Fruit fly (Drosophila melanogaster) whole organism, embryonic: ENCODE results near the gene udt.

Source experiments
- Awh ChIP-seq: fragments of 200-800 bp; sonication (Bioruptor generic); IDR thresholded peaks from 2 replicates; pipeline ENCODE4, ENCODE4 v1.3.6; 2022; ENCODE audit warnings: missing biosample characterization, missing genetic modification characterization
- CG10979 ChIP-seq: fragments of 200-800 bp; sonication (Bioruptor generic); optimal IDR thresholded peaks from 2 replicates; lab custom pipeline; 2018; ENCODE audit warnings: missing biosample characterization, mild to moderate bottlenecking, missing genetic modification characterization, moderate library complexity
- CG11456 ChIP-seq: fragments of 200-800 bp; sonication (Bioruptor generic); IDR thresholded peaks from 3 replicates; pipeline ENCODE4 v1.3.6; 2022; ENCODE audit warnings: missing biosample characterization, missing genetic modification characterization
- CG1233 ChIP-seq: fragments of 200-800 bp; sonication (Bioruptor generic); optimal IDR thresholded peaks from 4 replicates; lab custom pipeline; 2018; ENCODE audit warnings: missing biosample characterization, mild to moderate bottlenecking, missing genetic modification characterization
- CG12769 ChIP-seq: fragments of 200-800 bp; sonication (Bioruptor generic); optimal IDR thresholded peaks from 2 replicates; lab custom pipeline; 2019; ENCODE audit warnings: missing biosample characterization, mild to moderate bottlenecking, missing genetic modification characterization, moderate library complexity
- CG12942 ChIP-seq: fragments of 200-800 bp; sonication (Bioruptor generic); optimal IDR thresholded peaks from 3 replicates; lab custom pipeline; 2016; ENCODE audit warnings: missing biosample characterization, missing genetic modification characterization
- CG13894 ChIP-seq: fragments of 200-800 bp; sonication (Bioruptor generic); optimal IDR thresholded peaks from 3 replicates; lab custom pipeline; 2018; ENCODE audit warnings: missing biosample characterization, mild to moderate bottlenecking, missing genetic modification characterization, moderate library complexity
- CG14014 ChIP-seq: fragments of 200-800 bp; sonication (Bioruptor generic); IDR thresholded peaks from 2 replicates; pipeline ENCODE4 v1.3.6; 2022; ENCODE audit warnings: missing biosample characterization, missing genetic modification characterization
- CG15269 ChIP-seq: fragments of 200-800 bp; sonication (Bioruptor generic); optimal IDR thresholded peaks from 2 replicates; lab custom pipeline; 2018; ENCODE audit warnings: missing biosample characterization, mild to moderate bottlenecking, missing genetic modification characterization, moderate library complexity
- CG17186 ChIP-seq: fragments of 200-800 bp; sonication (Bioruptor generic); optimal IDR thresholded peaks from 3 replicates; lab custom pipeline; 2017; ENCODE audit warnings: missing biosample characterization, missing genetic modification reagents, missing genetic modification characterization
- CG17802 ChIP-seq: fragments of 200-800 bp; sonication (Bioruptor generic); optimal IDR thresholded peaks from 2 replicates; lab custom pipeline; 2018; ENCODE audit warnings: missing biosample characterization, mild to moderate bottlenecking, missing genetic modification characterization, moderate library complexity
- CG2129 ChIP-seq: fragments of 200-800 bp; sonication (Bioruptor generic); IDR thresholded peaks from 2 replicates; pipeline ENCODE4 v1.3.6; 2022; ENCODE audit warnings: missing biosample characterization, missing genetic modification characterization; ENCODE audit not compliant: partially characterized antibody
- CG34376 ChIP-seq: fragments of 200-800 bp; sonication (Bioruptor generic); optimal IDR thresholded peaks from 2 replicates; lab custom pipeline; 2018; ENCODE audit warnings: missing biosample characterization, mild to moderate bottlenecking, missing genetic modification characterization
- CG3838 ChIP-seq: fragments of 200-800 bp; sonication (Bioruptor generic); optimal IDR thresholded peaks from 3 replicates; lab custom pipeline; 2016; ENCODE audit warnings: missing biosample characterization, missing genetic modification characterization
- CG42726 ChIP-seq: fragments of 200-800 bp; sonication (Bioruptor generic); IDR thresholded peaks from 2 replicates; pipeline ENCODE4 v1.3.6; 2022; ENCODE audit warnings: missing biosample characterization, missing genetic modification characterization; ENCODE audit not compliant: partially characterized antibody
- CG4854 ChIP-seq: fragments of 200-800 bp; sonication (Bioruptor generic); optimal IDR thresholded peaks from 2 replicates; lab custom pipeline; 2016; ENCODE audit warnings: missing biosample characterization, missing genetic modification characterization, inconsistent platforms
- CG8924 ChIP-seq: fragments of 200-800 bp; optimal IDR thresholded peaks from 3 replicates; lab custom pipeline; 2019; ENCODE audit warnings: missing biosample characterization, mild to moderate bottlenecking, missing genetic modification characterization, moderate library complexity
- D19A ChIP-seq: fragments of 200-800 bp; optimal IDR thresholded peaks from 3 replicates; lab custom pipeline; 2019; ENCODE audit warnings: missing biosample characterization, mild to moderate bottlenecking, missing genetic modification characterization, moderate library complexity
- Dfd ChIP-seq, 2 experiments: fragments of >200 bp; optimal IDR thresholded peaks; 2 replicates each; lab custom pipeline; 2017; ENCODE audit warnings: missing biosample characterization in 2 of 2, missing genetic modification characterization in 2 of 2
- Dip3 ChIP-seq: fragments of 200-800 bp; sonication (Bioruptor generic); optimal IDR thresholded peaks from 3 replicates; lab custom pipeline; 2016; ENCODE audit warnings: missing biosample characterization, missing genetic modification characterization
- Dref ChIP-seq: fragments of 200-800 bp; sonication (Bioruptor generic); IDR thresholded peaks from 2 replicates; pipeline ENCODE4 v1.3.6; 2022; ENCODE audit warnings: missing biosample characterization, missing genetic modification characterization
- Drgx ChIP-seq: fragments of 200-800 bp; sonication (Bioruptor generic); IDR thresholded peaks from 2 replicates; pipeline ENCODE4 v1.3.6; 2022; ENCODE audit warnings: missing biosample characterization, missing genetic modification characterization
- H2.0 ChIP-seq: fragments of 200-800 bp; sonication (Bioruptor generic); IDR thresholded peaks from 2 replicates; pipeline ENCODE4 v1.3.6; 2022; ENCODE audit warnings: missing biosample characterization, missing genetic modification characterization
- Myb ChIP-seq: fragments of 200-800 bp; sonication (Bioruptor generic); optimal IDR thresholded peaks from 2 replicates; lab custom pipeline; 2016; ENCODE audit warnings: missing biosample characterization, missing genetic modification characterization
- Neu2 ChIP-seq: fragments of 200-800 bp; sonication (Bioruptor generic); optimal IDR thresholded peaks from 3 replicates; lab custom pipeline; 2016; ENCODE audit warnings: missing biosample characterization, missing genetic modification characterization, borderline replicate concordance
- Scr ChIP-seq: fragments of 200-800 bp; sonication (Bioruptor generic); IDR thresholded peaks from 2 replicates; pipeline ENCODE4 v1.3.6; 2022; ENCODE audit warnings: missing biosample characterization, missing genetic modification characterization; ENCODE audit not compliant: partially characterized antibody
- ase ChIP-seq: fragments of 200-800 bp; sonication (Bioruptor generic); IDR thresholded peaks from 3 replicates; pipeline ENCODE4 v1.3.6; 2022; ENCODE audit warnings: missing biosample characterization, missing genetic modification characterization
- ash1 ChIP-seq: fragments of 200-800 bp; sonication (Bioruptor generic); optimal IDR thresholded peaks from 2 replicates; lab custom pipeline; 2018; ENCODE audit warnings: missing biosample characterization, mild to moderate bottlenecking, missing genetic modification characterization
- croc ChIP-seq: fragments of 200-800 bp; sonication (Bioruptor generic); conservative IDR thresholded peaks from 3 replicates; pipeline ENCODE4 v1.3.6; 2022; ENCODE audit warnings: missing biosample characterization, missing genetic modification characterization
- cwo ChIP-seq: fragments of 200-800 bp; sonication (Bioruptor generic); optimal IDR thresholded peaks from 3 replicates; lab custom pipeline; 2017; ENCODE audit warnings: missing biosample characterization, missing genetic modification characterization, mild to moderate bottlenecking, moderate library complexity, missing genetic modification reagents
- dimm ChIP-seq: fragments of 200-800 bp; sonication (Bioruptor generic); IDR thresholded peaks from 2 replicates; pipeline ENCODE4 v1.3.6; 2022; ENCODE audit warnings: missing biosample characterization, missing genetic modification characterization
- dmrt11E ChIP-seq: fragments of 200-800 bp; sonication (Bioruptor generic); optimal IDR thresholded peaks from 3 replicates; lab custom pipeline; 2018; ENCODE audit warnings: missing biosample characterization, mild to moderate bottlenecking, missing genetic modification characterization, moderate library complexity
- exex ChIP-seq: fragments of 200-800 bp; sonication (Bioruptor generic); optimal IDR thresholded peaks from 4 replicates; lab custom pipeline; 2018; ENCODE audit warnings: missing biosample characterization, mild to moderate bottlenecking, missing genetic modification characterization, moderate library complexity
- ftz-f1 ChIP-seq: fragments of 200-800 bp; sonication (Bioruptor generic); optimal IDR thresholded peaks from 2 replicates; lab custom pipeline; 2016; ENCODE audit warnings: missing biosample characterization, missing genetic modification characterization
- fu2 ChIP-seq: fragments of 200-800 bp; sonication (Bioruptor generic); optimal IDR thresholded peaks from 2 replicates; lab custom pipeline; 2016; ENCODE audit warnings: missing biosample characterization, missing genetic modification characterization
- gt ChIP-seq: fragments of 200-800 bp; sonication (Bioruptor generic); IDR thresholded peaks from 2 replicates; pipeline ENCODE4 v1.3.6; 2022; ENCODE audit warnings: missing biosample characterization, missing genetic modification characterization
- ham ChIP-seq: fragments of 200-800 bp; sonication (Bioruptor generic); IDR thresholded peaks from 2 replicates; pipeline ENCODE4 v1.3.6; 2022; ENCODE audit warnings: missing biosample characterization, missing genetic modification characterization
- ind ChIP-seq: fragments of 200-800 bp; sonication (Bioruptor generic); optimal IDR thresholded peaks from 3 replicates; lab custom pipeline; 2016; ENCODE audit warnings: missing biosample characterization, missing genetic modification characterization
- kay ChIP-seq: fragments of 200-800 bp; sonication (Bioruptor generic); optimal IDR thresholded peaks from 2 replicates; lab custom pipeline; 2016; ENCODE audit warnings: missing biosample characterization, missing genetic modification characterization
- oc ChIP-seq: fragments of 200-800 bp; sonication (Bioruptor generic); optimal IDR thresholded peaks from 2 replicates; lab custom pipeline; 2018; ENCODE audit warnings: missing biosample characterization, mild to moderate bottlenecking, missing genetic modification characterization, moderate library complexity
- odd ChIP-seq: fragments of 200-800 bp; sonication (Bioruptor generic); optimal IDR thresholded peaks from 2 replicates; lab custom pipeline; 2017; ENCODE audit warnings: missing biosample characterization, mild to moderate bottlenecking, missing genetic modification characterization
- org-1 ChIP-seq: fragments of 200-800 bp; sonication (Bioruptor generic); optimal IDR thresholded peaks from 2 replicates; lab custom pipeline; 2017; ENCODE audit warnings: missing biosample characterization, missing genetic modification characterization
- pnt ChIP-seq: fragments of 200-800 bp; sonication (Bioruptor generic); optimal IDR thresholded peaks from 3 replicates; lab custom pipeline; 2016; ENCODE audit warnings: missing biosample characterization, missing genetic modification characterization
- repo ChIP-seq: fragments of 200-800 bp; sonication (Bioruptor generic); optimal IDR thresholded peaks from 2 replicates; lab custom pipeline; 2016; ENCODE audit warnings: missing biosample characterization, missing genetic modification characterization
- scrt ChIP-seq: fragments of 200-800 bp; sonication (Bioruptor generic); optimal IDR thresholded peaks from 2 replicates; lab custom pipeline; 2018; ENCODE audit warnings: missing biosample characterization, mild to moderate bottlenecking, missing genetic modification characterization, moderate library complexity
- sens-2 ChIP-seq: fragments of 200-800 bp; sonication (Bioruptor generic); IDR thresholded peaks from 2 replicates; pipeline ENCODE4 v1.3.6; 2022; ENCODE audit warnings: missing biosample characterization, missing genetic modification characterization
- sisA ChIP-seq: fragments of 200-800 bp; sonication (Bioruptor generic); IDR thresholded peaks from 2 replicates; pipeline ENCODE4 v1.3.6; 2022; ENCODE audit warnings: missing biosample characterization, missing genetic modification characterization
- ssp ChIP-seq: fragments of 200-800 bp; sonication (Bioruptor generic); IDR thresholded peaks from 2 replicates; pipeline ENCODE4 v1.3.6; 2022; ENCODE audit warnings: missing biosample characterization, missing genetic modification characterization
- tgo ChIP-seq: fragments of 200-800 bp; sonication (Bioruptor generic); IDR thresholded peaks from 3 replicates; pipeline ENCODE4 v1.3.6; 2022; ENCODE audit warnings: missing biosample characterization, missing genetic modification characterization
- twi ChIP-seq: fragments of 200-800 bp; optimal IDR thresholded peaks from 2 replicates; lab custom pipeline; 2019; ENCODE audit warnings: missing biosample characterization, mild to moderate bottlenecking, missing genetic modification characterization, moderate library complexity
- zen ChIP-seq: fragments of 200-800 bp; sonication (Bioruptor generic); optimal IDR thresholded peaks from 3 replicates; lab custom pipeline; 2018; ENCODE audit warnings: missing biosample characterization, mild to moderate bottlenecking, missing genetic modification characterization, moderate library complexity

The udt gene

dm6 chr3R:23783961-23784360 lies 20.9 kb upstream of the udt start (continued):
- TF ChIP-seq Neu2 (GFP tag; lab: Kevin White, UChicago) (no peak), Dfd (GFP tag; optimal IDR thresholded peaks at IDR 0.05; lab: Kevin White, UChicago) (no peak), CG10979 (tag; lab: Kevin White, UChicago) (peak; percentile 92), CG42726 (GFP tag; lab: Robert Waterston, UW) (no peak), kay (no peak), CG3838 (peak; percentile 35), repo (GFP tag; lab: Kevin White, UChicago) (no peak), zen (peak; percentile 60), CG17802 (tag; lab: Kevin White, UChicago) (peak; percentile 43), dmrt11E (peak; percentile 93), ssp (GFP tag; lab: Robert Waterston, UW) (0 out of 2 replicates have a peak, but pooled peaks have one; percentile 26), org-1 (GFP tag; lab: Kevin White, UChicago) (peak; percentile 63), CG2129 (GFP tag; lab: Robert Waterston, UW) (no peak), fu2 (GFP tag; lab: Kevin White, UChicago) (no peak), twi (tag; lab: Kevin White, UChicago) (peak; percentile 74), H2.0 (peak; percentile 57), CG4854 (GFP tag; lab: Kevin White, UChicago) (peak; percentile 33), ind (peak; percentile 66), CG34376 (GFP tag; lab: Kevin White, UChicago) (no peak), oc (tag; lab: Kevin White, UChicago) (peak; percentile 84), CG12769 (tag; lab: Kevin White, UChicago) (peak; percentile 31), ash1 (GFP tag; lab: Kevin White, UChicago) (no peak), exex (no peak), Awh (GFP tag; lab: Robert Waterston, UW) (peak; percentile 34; the same call in 1 of the 2 replicates), gt (GFP tag; lab: Robert Waterston, UW) (no peak), CG13894 (tag; lab: Kevin White, UChicago) (no peak), CG12942 (GFP tag; lab: Kevin White, UChicago) (peak; percentile 24), scrt (no peak), croc (GFP tag; lab: Robert Waterston, UW) (peak; percentile 72), CG8924 (tag; lab: Kevin White, UChicago) (peak; percentile 72), CG14014 (peak; percentile 36; the same call in 1 of the 2 replicates), CG17186 (GFP tag; lab: Kevin White, UChicago) (peak; percentile 30), sens-2 (GFP tag; lab: Robert Waterston, UW) (0 out of 2 replicates have a peak, but pooled peaks have one; percentile 23), pnt (GFP tag; lab: Kevin White, UChicago) (peak; percentile 61), ham (GFP tag; lab: Robert Waterston, UW) (no peak), CG1233 (peak; percentile 67), tgo (GFP tag; lab: Robert Waterston, UW) (peak; percentile 34; the same call in 2 of the 3 replicates), odd (GFP tag; lab: Kevin White, UChicago) (peak; percentile 37), dimm (GFP tag; lab: Robert Waterston, UW) (no peak), CG15269 (tag; lab: Kevin White, UChicago) (peak; percentile 66), Dip3 (GFP tag; lab: Kevin White, UChicago) (peak; percentile 25), Myb (GFP tag; lab: Kevin White, UChicago) (peak; percentile 9), ase (GFP tag; lab: Robert Waterston, UW) (peak; percentile 73; the same call in 2 of the 3 replicates), cwo (GFP tag; lab: Kevin White, UChicago) (peak; percentile 43), Scr (GFP tag; lab: Robert Waterston, UW) (no peak), Drgx (GFP tag; lab: Robert Waterston, UW) (peak; percentile 79), D19A (tag; lab: Kevin White, UChicago) (peak; percentile 76), Dref (GFP tag; lab: Robert Waterston, UW) (no peak), ftz-f1 (GFP tag; lab: Kevin White, UChicago) (no peak), sisA (peak; percentile 79), CG11456 (no peak)
